Worm (Caenorhabditis elegans) whole organism, young adult: Measurements from ENCODE around the gene rha-2.

Experiments
- dox-1 ChIP-seq: fragments of 200-800 bp; sonication (Bioruptor generic); IDR thresholded peaks from 2 replicates; pipeline ENCODE4 v1.3.6; 2022; ENCODE audit warnings: missing genetic modification reagents, missing genetic modification characterization, missing compliant biosample characterization
- pha-4 ChIP-seq: fragments of 150-350 bp; sonication (generic microtip); optimal IDR thresholded peaks from 2 replicates; lab custom pipeline; 2014; ENCODE audit warnings: missing biosample characterization, missing genetic modification reagents, missing genetic modification characterization
- snpc-4 ChIP-seq, 5 experiments: fragments of 150-350 bp in 1 of 5; sonication (generic microtip) in 4 of 5; optimal IDR thresholded peaks; 2 replicates each; lab custom pipeline; 2014 to 2018; ENCODE audit warnings: missing genetic modification characterization in 5 of 5, missing biosample characterization in 3 of 5, antibody characterized with exemption in 2 of 5, mild to moderate bottlenecking in 2 of 5, missing compliant biosample characterization in 2 of 5, missing genotype in 2 of 5, moderate library complexity in 2 of 5, missing genetic modification reagents in 1 of 5
- ztf-3 ChIP-seq: fragments of 200-800 bp; sonication (Bioruptor generic); optimal IDR thresholded peaks from 2 replicates; lab custom pipeline; 2018; ENCODE audit warnings: mild to moderate bottlenecking, missing genetic modification characterization, missing compliant biosample characterization

DNA sequence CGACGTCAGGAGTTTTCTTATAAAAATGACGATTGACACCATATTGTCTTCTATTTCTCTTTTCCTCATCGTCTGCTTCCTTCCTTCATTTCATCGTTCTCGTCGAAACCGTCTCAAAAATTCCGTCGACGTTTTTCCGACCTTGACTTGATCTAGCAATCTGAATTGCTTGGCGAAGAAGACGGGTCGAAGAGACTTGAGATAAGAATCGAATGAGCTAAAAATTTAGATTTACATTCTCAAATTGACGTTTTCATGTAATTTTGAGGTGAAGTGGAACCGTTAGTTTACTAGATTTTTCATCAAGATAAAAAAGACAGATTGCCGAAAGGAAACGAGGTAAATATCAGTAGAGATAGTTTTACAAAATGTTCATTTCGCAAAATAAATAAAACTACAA is 36.8 kb downstream of the rha-2 start:
- TF ChIP-seq dox-1 (GFP tag; lab: Robert Waterston, UW) (no peak), ztf-3 (GFP tag; lab: Kevin White, UChicago) (no peak), snpc-4 (GFP tag; optimal IDR thresholded peaks at IDR 0.05; lab: Kevin White, UChicago) (no peak), snpc-4 (tag; optimal IDR thresholded peaks at IDR 0.05; lab: Kevin White, UChicago) (no peak), pha-4 (tag; lab: Kevin White, UChicago) (no peak)
